Worm (Caenorhabditis elegans) whole organism, L4/young adult: ENCODE data around the gene Y22D7AL.6.

Source experiments
- W03F9.2 ChIP-seq: fragments of 150-350 bp; optimal IDR thresholded peaks from 2 replicates; lab custom pipeline; 2014; ENCODE audit warnings: missing biosample characterization, missing genetic modification characterization
- dao-5 ChIP-seq: sonication (generic microtip); optimal IDR thresholded peaks from 2 replicates; lab custom pipeline; 2016; ENCODE audit warnings: missing genotype, missing genetic modification characterization, moderate library complexity, missing compliant biosample characterization
- him-1 ChIP-seq: sonication (generic microtip); optimal IDR thresholded peaks from 2 replicates; lab custom pipeline; 2016; ENCODE audit warnings: missing genotype, missing genetic modification reagents, missing genetic modification characterization, missing compliant biosample characterization

Y22D7AL.6 gene

ce11 chrIII:1625660-1626275, 21.0 kb downstream of the Y22D7AL.6 start:
- TF ChIP-seq W03F9.2 (tag; lab: Kevin White, UChicago): no peak
- no peak for TF ChIP-seq dao-5 (tag; lab: Kevin White, UChicago)
- no peak for TF ChIP-seq him-1 (tag; lab: Kevin White, UChicago)

- TF ChIP-seq W03F9.2 (tag; lab: Kevin White, UChicago): no peak
These were observed 21.8 kb downstream of the Y22D7AL.6 start, which contains the start of gene Y22D7AL.4 for ce11 chrIII:1626524-1626923. Gene Y22D7AL.4, plus strand, starts transcription at chrIII:1626632.

DNA sequence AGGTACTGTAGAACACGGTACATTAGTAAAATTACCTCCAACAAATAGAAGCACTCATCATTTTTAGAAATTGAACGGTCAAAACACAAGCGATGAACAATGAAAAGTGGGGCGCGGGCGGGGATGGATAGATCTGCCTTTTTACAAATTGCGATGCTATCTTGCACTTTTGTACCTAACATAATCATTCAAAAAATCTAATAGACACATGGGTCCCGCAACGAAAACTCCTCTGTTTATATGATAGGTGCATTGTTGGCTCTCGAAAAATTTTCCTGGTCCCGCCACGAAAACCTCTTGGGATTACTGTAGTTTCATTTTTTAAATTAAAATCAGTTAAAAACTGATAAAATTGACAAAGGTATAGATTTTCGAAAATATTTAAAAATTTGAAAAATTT, 29.5 kb downstream of the Y22D7AL.6 start, which contains the start of gene Y22D7AL.11:
Gene Y22D7AL.11 (minus strand): TSS at position 101 of the 400 bp plus-strand sequence.
- TF ChIP-seq him-1 (tag; lab: Kevin White, UChicago) (no peak), W03F9.2 (tag; lab: Kevin White, UChicago) (no peak), dao-5 (tag; lab: Kevin White, UChicago) (no peak)

- TF ChIP-seq him-1 (tag; lab: Kevin White, UChicago): no peak
- no peak for TF ChIP-seq W03F9.2 (tag; lab: Kevin White, UChicago)
- no peak for TF ChIP-seq dao-5 (tag; lab: Kevin White, UChicago)
These were observed 33.6 kb downstream of the Y22D7AL.6 start for ce11 chrIII:1638345-1638744.

DNA sequence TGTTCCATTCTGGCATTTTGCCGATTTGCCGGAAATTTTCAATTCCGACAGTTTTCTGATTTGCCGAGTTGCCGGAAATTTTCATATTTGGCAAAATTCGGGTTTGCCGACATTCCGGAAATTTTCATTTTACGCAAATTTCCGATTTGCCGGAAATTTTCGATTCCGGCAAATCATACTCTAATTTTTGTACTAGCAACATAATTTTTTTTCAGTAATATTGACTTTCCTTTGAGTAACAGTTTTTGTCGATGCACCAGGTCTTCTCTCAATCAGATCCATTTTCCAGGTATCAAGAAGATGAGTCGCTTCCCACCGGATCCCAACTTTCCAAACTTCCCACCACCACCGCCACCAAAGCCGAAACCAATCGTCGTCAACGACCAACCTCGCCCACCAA, 36.4 kb downstream of the Y22D7AL.6 start, which contains the start of gene Y22D7AL.3:
Gene Y22D7AL.3 (plus strand): TSS at position 301 of the 400 bp plus-strand sequence.
- TF ChIP-seq dao-5 (tag; lab: Kevin White, UChicago) (no peak), him-1 (tag; lab: Kevin White, UChicago) (no peak), W03F9.2 (tag; lab: Kevin White, UChicago) (no peak)

ce11 chrIII:1652181-1652580, 47.5 kb downstream of the Y22D7AL.6 start, which contains the start of gene Y22D7AL.1:
Gene Y22D7AL.1, plus strand, starts transcription at chrIII:1652481.
- TF ChIP-seq dao-5 (tag; lab: Kevin White, UChicago): no peak
- TF ChIP-seq W03F9.2 (tag; lab: Kevin White, UChicago): no peak
- no peak for TF ChIP-seq him-1 (tag; lab: Kevin White, UChicago)

ce11 chrIII:1652925-1653324, 48.2 kb downstream of the Y22D7AL.6 start:
- TF ChIP-seq W03F9.2 (tag; lab: Kevin White, UChicago): no peak
- no peak for TF ChIP-seq him-1 (tag; lab: Kevin White, UChicago)
- TF ChIP-seq dao-5 (tag; lab: Kevin White, UChicago): no peak
